Fruit fly (Drosophila melanogaster) whole organism, embryonic: ENCODE measurements around the gene CG44271.
A peak's percentile ranks its signal among the peaks of the same experiment; 100 is the strongest.

Source experiments
- Asciz ChIP-seq: fragments of 200-800 bp; sonication (Bioruptor generic); optimal IDR thresholded peaks from 2 replicates; lab custom pipeline; 2017; ENCODE audit warnings: missing biosample characterization, mild to moderate bottlenecking, missing genetic modification characterization, missing genetic modification reagents
- BtbVII ChIP-seq: fragments of 200-800 bp; sonication (Bioruptor generic); optimal IDR thresholded peaks from 3 replicates; lab custom pipeline; 2017; ENCODE audit warnings: missing biosample characterization, mild to moderate bottlenecking, missing genetic modification characterization
- CG10565 ChIP-seq: fragments of 200-800 bp; sonication (Bioruptor generic); optimal IDR thresholded peaks from 3 replicates; lab custom pipeline; 2016; ENCODE audit warnings: missing biosample characterization, mild to moderate bottlenecking, missing genetic modification characterization
- CG11247 ChIP-seq: fragments of 200-800 bp; sonication (Bioruptor generic); IDR thresholded peaks from 2 replicates; pipeline ENCODE4 v1.3.6; 2022; ENCODE audit warnings: missing biosample characterization, missing genetic modification characterization
- CG11696 ChIP-seq: fragments of 200-800 bp; sonication (Bioruptor generic); IDR thresholded peaks from 2 replicates; pipeline ENCODE4 v1.3.6; 2022; ENCODE audit warnings: missing biosample characterization, missing genetic modification characterization
- CG14441 ChIP-seq: fragments of 200-800 bp; sonication (Bioruptor generic); IDR thresholded peaks from 2 replicates; pipeline ENCODE4 v1.3.6; 2022; ENCODE audit warnings: missing biosample characterization, missing genetic modification characterization
- CG18262 ChIP-seq: fragments of 200-800 bp; optimal IDR thresholded peaks from 3 replicates; lab custom pipeline; 2019; ENCODE audit warnings: missing biosample characterization, mild to moderate bottlenecking, missing genetic modification characterization, moderate library complexity
- CG3163 ChIP-seq: fragments of 200-800 bp; sonication (Bioruptor generic); optimal IDR thresholded peaks from 3 replicates; lab custom pipeline; 2016; ENCODE audit warnings: missing biosample characterization, missing genetic modification characterization
- CG32772 ChIP-seq: fragments of 200-800 bp; sonication (Bioruptor generic); IDR thresholded peaks from 2 replicates; pipeline ENCODE4 v1.3.6; 2022; ENCODE audit warnings: missing biosample characterization, missing genetic modification characterization
- CG3407 ChIP-seq: fragments of 200-800 bp; sonication (Bioruptor generic); optimal IDR thresholded peaks from 2 replicates; lab custom pipeline; 2018; ENCODE audit warnings: missing biosample characterization, mild to moderate bottlenecking, missing genetic modification characterization
- CG43689 ChIP-seq: fragments of 200-800 bp; sonication (Bioruptor generic); IDR thresholded peaks from 2 replicates; pipeline ENCODE4 v1.3.6; 2022; ENCODE audit warnings: missing biosample characterization, missing genetic modification characterization
- CG4730 ChIP-seq: fragments of 200-800 bp; sonication (Bioruptor generic); IDR thresholded peaks from 2 replicates; pipeline ENCODE4 v1.3.6; 2022; ENCODE audit warnings: missing biosample characterization, missing genetic modification characterization
- CG5245 ChIP-seq: fragments of 200-800 bp; sonication (Bioruptor generic); optimal IDR thresholded peaks from 3 replicates; lab custom pipeline; 2016; ENCODE audit warnings: missing biosample characterization, missing genetic modification characterization
- CG6813 ChIP-seq: fragments of 200-800 bp; sonication (Bioruptor generic); optimal IDR thresholded peaks from 2 replicates; lab custom pipeline; 2017; ENCODE audit warnings: missing biosample characterization, missing genetic modification characterization, mild to moderate bottlenecking, moderate library complexity, missing genetic modification reagents
- CG7839 ChIP-seq: fragments of 200-800 bp; sonication (Bioruptor generic); optimal IDR thresholded peaks from 3 replicates; lab custom pipeline; 2018; ENCODE audit warnings: missing biosample characterization, mild to moderate bottlenecking, missing genetic modification characterization, moderate library complexity
- CG8089 ChIP-seq: fragments of 200-800 bp; sonication (Bioruptor generic); optimal IDR thresholded peaks from 3 replicates; lab custom pipeline; 2016; ENCODE audit warnings: missing biosample characterization, missing genetic modification characterization
- D19A ChIP-seq: fragments of 200-800 bp; optimal IDR thresholded peaks from 3 replicates; lab custom pipeline; 2019; ENCODE audit warnings: missing biosample characterization, mild to moderate bottlenecking, missing genetic modification characterization, moderate library complexity
- Dfd ChIP-seq, 2 experiments: fragments of >200 bp; optimal IDR thresholded peaks; 2 replicates each; lab custom pipeline; 2017; ENCODE audit warnings: missing biosample characterization in 2 of 2, missing genetic modification characterization in 2 of 2
- Dip3 ChIP-seq: fragments of 200-800 bp; sonication (Bioruptor generic); optimal IDR thresholded peaks from 3 replicates; lab custom pipeline; 2016; ENCODE audit warnings: missing biosample characterization, missing genetic modification characterization
- Eip74EF ChIP-seq, 2 experiments: fragments of 200-800 bp in 1 of 2; fragments of >200 bp in 1 of 2; sonication (Bioruptor generic) in 1 of 2; optimal IDR thresholded peaks; 2 replicates each; lab custom pipeline; 2017 to 2019; ENCODE audit warnings: missing biosample characterization in 2 of 2, missing genetic modification characterization in 2 of 2, mild to moderate bottlenecking in 1 of 2, moderate library complexity in 1 of 2
- Fer1 ChIP-seq: fragments of 200-800 bp; sonication (Bioruptor generic); optimal IDR thresholded peaks from 2 replicates; lab custom pipeline; 2017; ENCODE audit warnings: missing biosample characterization, mild to moderate bottlenecking, missing genetic modification characterization
- H2.0 ChIP-seq: fragments of 200-800 bp; sonication (Bioruptor generic); IDR thresholded peaks from 2 replicates; pipeline ENCODE4 v1.3.6; 2022; ENCODE audit warnings: missing biosample characterization, missing genetic modification characterization
- Nf-YC ChIP-seq: fragments of 200-800 bp; optimal IDR thresholded peaks from 3 replicates; lab custom pipeline; 2019; ENCODE audit warnings: missing biosample characterization, mild to moderate bottlenecking, missing genetic modification characterization, moderate library complexity
- PHDP ChIP-seq: fragments of 200-800 bp; sonication (Bioruptor generic); optimal IDR thresholded peaks from 3 replicates; lab custom pipeline; 2018; ENCODE audit warnings: missing biosample characterization, mild to moderate bottlenecking, missing genetic modification characterization, moderate library complexity
- Rx ChIP-seq: fragments of 200-800 bp; sonication (Bioruptor generic); IDR thresholded peaks from 2 replicates; pipeline ENCODE4 v1.3.6; 2022; ENCODE audit warnings: missing biosample characterization, missing genetic modification characterization
- Side ChIP-seq: fragments of 200-800 bp; sonication (Bioruptor generic); optimal IDR thresholded peaks from 2 replicates; lab custom pipeline; 2016; ENCODE audit warnings: missing biosample characterization, missing genetic modification characterization
- Sox100B ChIP-seq: fragments of 200-800 bp; sonication (Bioruptor generic); optimal IDR thresholded peaks from 3 replicates; lab custom pipeline; 2018; ENCODE audit warnings: missing biosample characterization, mild to moderate bottlenecking, missing genetic modification characterization
- Sry-β ChIP-seq: fragments of 200-800 bp; sonication (Bioruptor generic); optimal IDR thresholded peaks from 2 replicates; lab custom pipeline; 2018; ENCODE audit warnings: missing biosample characterization, mild to moderate bottlenecking, missing genetic modification characterization, moderate library complexity
- chm ChIP-seq: fragments of 200-800 bp; sonication (Bioruptor generic); IDR thresholded peaks from 2 replicates; pipeline ENCODE4 v1.3.6; 2022; ENCODE audit warnings: missing biosample characterization, missing genetic modification characterization
- corto ChIP-seq: fragments of 200-800 bp; sonication (Bioruptor generic); optimal IDR thresholded peaks from 2 replicates; lab custom pipeline; 2016; ENCODE audit warnings: missing biosample characterization, mild to moderate bottlenecking, missing genetic modification characterization, moderate library complexity
- cwo ChIP-seq: fragments of 200-800 bp; sonication (Bioruptor generic); optimal IDR thresholded peaks from 3 replicates; lab custom pipeline; 2017; ENCODE audit warnings: missing biosample characterization, missing genetic modification characterization, mild to moderate bottlenecking, moderate library complexity, missing genetic modification reagents
- gsb ChIP-seq: fragments of 200-800 bp; sonication (Bioruptor generic); IDR thresholded peaks from 2 replicates; pipeline ENCODE4 v1.3.6; 2022; ENCODE audit warnings: missing biosample characterization, missing genetic modification characterization
- hkb ChIP-seq, 2 experiments: fragments of 200-800 bp in 1 of 2; fragments of >200 bp in 1 of 2; sonication (Bioruptor generic) in 1 of 2; IDR thresholded peaks in 1 of 2; optimal IDR thresholded peaks in 1 of 2; 2 replicates each; pipeline versions ENCODE4 v1.3.6 to Lab custom; 2017 to 2022; ENCODE audit warnings: missing biosample characterization in 1 of 2, missing genetic modification characterization in 1 of 2
- klu ChIP-seq: fragments of 200-800 bp; sonication (Bioruptor generic); IDR thresholded peaks from 2 replicates; pipeline ENCODE4 v1.3.6; 2022; ENCODE audit warnings: missing biosample characterization, missing genetic modification characterization
- luna ChIP-seq: fragments of 200-800 bp; sonication (Bioruptor generic); optimal IDR thresholded peaks from 2 replicates; lab custom pipeline; 2016; ENCODE audit warnings: missing biosample characterization, missing genetic modification characterization
- mam ChIP-seq: fragments of 200-800 bp; sonication (Bioruptor generic); optimal IDR thresholded peaks from 3 replicates; lab custom pipeline; 2016; ENCODE audit warnings: missing biosample characterization, missing genetic modification characterization
- mirr ChIP-seq: fragments of 200-800 bp; sonication (Bioruptor generic); optimal IDR thresholded peaks from 3 replicates; lab custom pipeline; 2018; ENCODE audit warnings: missing biosample characterization, mild to moderate bottlenecking, missing genetic modification characterization
- nom ChIP-seq: fragments of 200-800 bp; sonication (Bioruptor generic); optimal IDR thresholded peaks from 2 replicates; lab custom pipeline; 2017; ENCODE audit warnings: missing biosample characterization, missing genetic modification characterization, mild to moderate bottlenecking, moderate library complexity, missing genetic modification reagents
- pros ChIP-seq: fragments of 200-800 bp; sonication (Bioruptor generic); optimal IDR thresholded peaks from 3 replicates; lab custom pipeline; 2019; ENCODE audit warnings: missing biosample characterization, mild to moderate bottlenecking, missing genetic modification characterization, moderate library complexity
- salm ChIP-seq: fragments of 200-800 bp; sonication (Bioruptor generic); optimal IDR thresholded peaks from 2 replicates; lab custom pipeline; 2018; ENCODE audit warnings: missing biosample characterization, mild to moderate bottlenecking, missing genetic modification characterization
- shn ChIP-seq: fragments of 200-800 bp; sonication (Bioruptor generic); optimal IDR thresholded peaks from 3 replicates; lab custom pipeline; 2016; ENCODE audit warnings: missing biosample characterization, missing genetic modification characterization
- sob ChIP-seq: fragments of 200-800 bp; sonication (Bioruptor generic); IDR thresholded peaks from 2 replicates; pipeline ENCODE4 v1.3.6; 2022; ENCODE audit warnings: missing biosample characterization, missing genetic modification characterization
- sug ChIP-seq: fragments of 200-800 bp; optimal IDR thresholded peaks from 2 replicates; lab custom pipeline; 2019; ENCODE audit warnings: missing biosample characterization, mild to moderate bottlenecking, missing genetic modification characterization, moderate library complexity
- tio ChIP-seq: fragments of 200-800 bp; sonication (Bioruptor generic); optimal IDR thresholded peaks from 2 replicates; lab custom pipeline; 2017; ENCODE audit warnings: missing biosample characterization, missing genetic modification characterization, inconsistent platforms
- ttk ChIP-seq: fragments of 200-800 bp; sonication (Bioruptor generic); IDR thresholded peaks from 2 replicates; pipeline ENCODE4 v2.1.2; 2022; ENCODE audit warnings: missing biosample characterization, missing genetic modification characterization
- tup ChIP-seq: fragments of 200-800 bp; sonication (Bioruptor generic); optimal IDR thresholded peaks from 2 replicates; lab custom pipeline; 2016; ENCODE audit warnings: missing biosample characterization, mild to moderate bottlenecking, missing genetic modification characterization, moderate library complexity
- zf30C ChIP-seq: fragments of 200-800 bp; sonication (Bioruptor generic); optimal IDR thresholded peaks from 3 replicates; lab custom pipeline; 2018; ENCODE audit warnings: missing biosample characterization, mild to moderate bottlenecking, missing genetic modification characterization
- zfh2 ChIP-seq: fragments of 200-800 bp; sonication (Bioruptor generic); optimal IDR thresholded peaks from 2 replicates; lab custom pipeline; 2016; ENCODE audit warnings: missing biosample characterization, missing genetic modification characterization

Gene CG44271

DNA sequence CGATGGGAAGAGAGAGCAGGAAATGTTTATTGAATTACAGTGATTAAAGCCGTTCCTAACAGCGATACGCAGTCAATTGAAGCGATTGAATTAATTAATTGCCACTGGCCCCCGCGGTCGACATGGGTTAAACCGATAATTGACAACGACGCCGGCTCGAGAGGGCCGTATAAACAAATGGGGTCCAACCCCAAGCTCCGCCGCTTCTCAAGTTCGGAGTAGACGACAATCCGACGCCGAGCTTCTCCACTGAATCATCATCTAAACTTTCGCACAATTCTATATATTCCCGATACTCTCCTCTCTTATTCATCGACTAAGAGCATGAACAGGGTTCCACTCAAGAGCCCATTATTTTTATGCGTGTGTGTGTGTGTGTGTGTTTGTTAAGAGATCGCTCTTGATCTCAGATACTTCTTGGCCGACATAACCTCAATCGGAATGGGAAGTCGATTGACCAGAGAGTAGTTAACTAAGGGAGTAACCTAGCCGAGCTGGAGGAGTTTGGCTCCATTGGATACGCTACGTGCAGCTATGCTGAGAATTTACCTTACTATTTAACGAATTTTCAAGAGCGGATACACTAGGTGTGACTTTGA, 44.2 kb upstream of the CG44271 start (continued):
- TF ChIP-seq CG3163 (peak; percentile 99), chm (GFP tag; lab: Robert Waterston, UW) (peak; percentile 73), tup (GFP tag; lab: Kevin White, UChicago) (no peak), pros (GFP tag; lab: Kevin White, UChicago) (peak; percentile 67)

dm6 chr2L:6789358-6789757, 41.6 kb upstream of the CG44271 start:
- TF ChIP-seq hkb (optimal IDR thresholded peaks at IDR 0.05; lab: Kevin White, UChicago): no peak
- no peak for TF ChIP-seq hkb (GFP tag; IDR thresholded peaks at IDR 0.05; lab: Robert Waterston, UW)
- TF ChIP-seq salm: peak; percentile 58
- TF ChIP-seq CG6813 (GFP tag; lab: Kevin White, UChicago): peak; percentile 33
- TF ChIP-seq mirr (GFP tag; lab: Kevin White, UChicago): peak; percentile 88
- TF ChIP-seq Asciz: peak; percentile 41
- no peak for TF ChIP-seq mam (GFP tag; lab: Kevin White, UChicago)
- no peak for TF ChIP-seq CG5245
- TF ChIP-seq Nf-YC (tag; lab: Kevin White, UChicago): peak; percentile 15
- TF ChIP-seq klu (GFP tag; lab: Robert Waterston, UW): no peak
- peak; percentile 18 for TF ChIP-seq PHDP (tag; lab: Kevin White, UChicago)
- peak; percentile 11 for TF ChIP-seq D19A (tag; lab: Kevin White, UChicago)
- no peak for TF ChIP-seq Eip74EF (GFP tag; optimal IDR thresholded peaks at IDR 0.05; lab: Kevin White, UChicago)
- no peak for TF ChIP-seq tup (GFP tag; lab: Kevin White, UChicago)
- no peak for TF ChIP-seq shn (GFP tag; lab: Kevin White, UChicago)
- TF ChIP-seq CG11696 (GFP tag; lab: Robert Waterston, UW): no peak
- no peak for TF ChIP-seq CG32772 (GFP tag; lab: Robert Waterston, UW)
- no peak for TF ChIP-seq zf30C (GFP tag; lab: Kevin White, UChicago)
- TF ChIP-seq tio (GFP tag; lab: Kevin White, UChicago): no peak
- no peak for TF ChIP-seq ttk
- no peak for TF ChIP-seq gsb (GFP tag; lab: Robert Waterston, UW)
- TF ChIP-seq Sox100B: no peak
- no peak for TF ChIP-seq Dip3 (GFP tag; lab: Kevin White, UChicago)
- no peak for TF ChIP-seq Dfd (GFP tag; optimal IDR thresholded peaks at IDR 0.05; lab: Kevin White, UChicago)
- TF ChIP-seq Side: no peak
- no peak for TF ChIP-seq CG11247 (GFP tag; lab: Robert Waterston, UW)
- TF ChIP-seq sug (tag; lab: Kevin White, UChicago): peak; percentile 70
- peak; percentile 25 for TF ChIP-seq BtbVII
- TF ChIP-seq Fer1 (GFP tag; lab: Kevin White, UChicago): peak; percentile 28
- no peak for TF ChIP-seq H2.0 (GFP tag; lab: Robert Waterston, UW)
- TF ChIP-seq cwo: peak; percentile 31
- TF ChIP-seq corto (GFP tag; lab: Kevin White, UChicago): peak; percentile 21
- TF ChIP-seq CG3163: no peak
- 0 out of 2 replicates have a peak, but pooled peaks have one; percentile 11 for TF ChIP-seq Rx
- no peak for TF ChIP-seq CG3407
- no peak for TF ChIP-seq CG10565 (GFP tag; lab: Kevin White, UChicago)
- no peak for TF ChIP-seq CG7839 (tag; lab: Kevin White, UChicago)
- TF ChIP-seq luna: no peak
- no peak for TF ChIP-seq sob (GFP tag; lab: Robert Waterston, UW)
- TF ChIP-seq CG4730 (GFP tag; lab: Robert Waterston, UW): no peak
- TF ChIP-seq CG43689 (GFP tag; lab: Robert Waterston, UW): no peak
- TF ChIP-seq CG8089 (GFP tag; lab: Kevin White, UChicago): no peak
- TF ChIP-seq CG18262 (tag; lab: Kevin White, UChicago): no peak
- no peak for TF ChIP-seq CG14441 (GFP tag; lab: Robert Waterston, UW)
- TF ChIP-seq Sry-β (GFP tag; lab: Kevin White, UChicago): no peak
- TF ChIP-seq zfh2: no peak
- peak; percentile 41 for TF ChIP-seq nom (GFP tag; lab: Kevin White, UChicago)
